Fruit fly (Drosophila melanogaster) whole organism, adult: ENCODE measurements around the gene CG16974.

Experiments
- CG11617 ChIP-seq: fragments of 200-800 bp; sonication (Bioruptor generic); optimal IDR thresholded peaks from 2 replicates; lab custom pipeline; 2017; ENCODE audit warnings: mild to moderate bottlenecking, missing biosample characterization, missing genetic modification reagents, missing genetic modification characterization
- CG12768 ChIP-seq: fragments of 200-800 bp; sonication (Bioruptor generic); optimal IDR thresholded peaks from 2 replicates; lab custom pipeline; 2017; ENCODE audit warnings: missing biosample characterization, missing genetic modification characterization, mild to moderate bottlenecking, moderate library complexity, missing genetic modification reagents
- CG14711 ChIP-seq: fragments of 200-800 bp; sonication (Bioruptor generic); optimal IDR thresholded peaks from 2 replicates; lab custom pipeline; 2018; ENCODE audit warnings: missing biosample characterization, mild to moderate bottlenecking, missing genetic modification characterization, moderate library complexity
- CG1620 ChIP-seq: fragments of 200-800 bp; sonication (Bioruptor generic); optimal IDR thresholded peaks from 2 replicates; lab custom pipeline; 2016; ENCODE audit warnings: missing biosample characterization, missing genetic modification characterization
- CG33017 ChIP-seq: fragments of 200-800 bp; sonication (Bioruptor generic); optimal IDR thresholded peaks from 2 replicates; lab custom pipeline; 2018; ENCODE audit warnings: missing biosample characterization, mild to moderate bottlenecking, missing genetic modification characterization, moderate library complexity
- CG5204 ChIP-seq: fragments of 200-800 bp; sonication (Bioruptor generic); optimal IDR thresholded peaks from 2 replicates; lab custom pipeline; 2016; ENCODE audit warnings: missing biosample characterization, missing genetic modification characterization
- CG7045 ChIP-seq: fragments of 200-800 bp; sonication (Bioruptor generic); optimal IDR thresholded peaks from 2 replicates; lab custom pipeline; 2017; ENCODE audit warnings: missing biosample characterization, mild to moderate bottlenecking, missing genetic modification characterization
- CG7101 ChIP-seq: fragments of 200-800 bp; sonication (Bioruptor generic); optimal IDR thresholded peaks from 2 replicates; lab custom pipeline; 2018; ENCODE audit warnings: missing biosample characterization, mild to moderate bottlenecking, missing genetic modification characterization, moderate library complexity
- Clk ChIP-seq: fragments of 200-800 bp; sonication (Bioruptor generic); optimal IDR thresholded peaks from 2 replicates; lab custom pipeline; 2017; ENCODE audit warnings: missing biosample characterization, missing genetic modification characterization
- Crg-1 ChIP-seq: fragments of 200-800 bp; sonication (Bioruptor generic); optimal IDR thresholded peaks from 2 replicates; lab custom pipeline; 2016; ENCODE audit warnings: missing biosample characterization, missing genetic modification characterization
- Hr96 ChIP-seq: fragments of 200-800 bp; sonication (Bioruptor generic); optimal IDR thresholded peaks from 2 replicates; lab custom pipeline; 2016; ENCODE audit warnings: missing biosample characterization, missing genetic modification characterization
- Mnt ChIP-seq: fragments of 200-800 bp; sonication (Bioruptor generic); optimal IDR thresholded peaks from 2 replicates; lab custom pipeline; 2016; ENCODE audit warnings: missing biosample characterization, mild to moderate bottlenecking, missing genetic modification characterization
- bab1 ChIP-seq: fragments of 200-800 bp; sonication (Bioruptor generic); optimal IDR thresholded peaks from 3 replicates; lab custom pipeline; 2019; ENCODE audit warnings: missing biosample characterization, mild to moderate bottlenecking, missing genetic modification characterization, moderate library complexity
- cic ChIP-seq: fragments of 200-800 bp; sonication (Bioruptor generic); optimal IDR thresholded peaks from 2 replicates; lab custom pipeline; 2017; ENCODE audit warnings: missing biosample characterization, mild to moderate bottlenecking, missing genetic modification characterization, moderate library complexity
- cnc ChIP-seq, 2 experiments: fragments of >200 bp; optimal IDR thresholded peaks; 2 replicates each; lab custom pipeline; 2017
- kay ChIP-seq: fragments of 200-800 bp; sonication (Bioruptor generic); peaks from one replicate; lab custom pipeline; 2016; ENCODE audit warnings: missing biosample characterization, missing genetic modification characterization, borderline replicate concordance
- ovo ChIP-seq: fragments of 200-800 bp; sonication (Bioruptor generic); optimal IDR thresholded peaks from 2 replicates; lab custom pipeline; 2016; ENCODE audit warnings: missing biosample characterization, missing genetic modification characterization
- pad ChIP-seq: fragments of 200-800 bp; sonication (Bioruptor generic); optimal IDR thresholded peaks from 3 replicates; lab custom pipeline; 2017; ENCODE audit warnings: missing biosample characterization, missing genetic modification characterization, mild to moderate bottlenecking, moderate library complexity, missing genetic modification reagents
- tj ChIP-seq: fragments of 200-800 bp; sonication (Bioruptor generic); optimal IDR thresholded peaks from 3 replicates; lab custom pipeline; 2017; ENCODE audit warnings: missing biosample characterization, mild to moderate bottlenecking, missing genetic modification characterization, moderate library complexity
- toe ChIP-seq: fragments of 200-800 bp; sonication (Bioruptor generic); optimal IDR thresholded peaks from 2 replicates; lab custom pipeline; 2016; ENCODE audit warnings: missing biosample characterization, missing genetic modification characterization

Gene CG16974

DNA sequence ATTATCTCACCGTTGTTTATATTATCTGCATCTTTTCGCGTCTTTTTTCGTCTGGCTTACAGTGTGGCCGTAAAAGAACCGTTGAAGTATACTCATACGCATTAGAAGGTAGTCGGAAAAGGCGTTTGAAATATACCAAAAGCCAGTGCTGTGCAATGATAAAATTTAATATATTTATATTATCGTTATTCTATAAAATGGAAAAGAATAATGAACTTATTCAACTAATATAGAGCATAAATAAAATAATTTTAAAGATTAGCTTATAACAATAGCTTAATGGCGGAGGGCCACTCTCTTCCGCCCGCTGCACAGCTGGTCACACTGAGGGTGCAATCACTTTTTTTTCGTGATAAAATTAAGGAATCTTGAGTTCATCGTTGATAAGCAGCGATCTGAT is at the start of gene CG16974, which contains the start of gene Edem2:
Gene CG16974, minus strand, starts transcription at position 86 of the 400 bp plus-strand sequence.
Gene Edem2, plus strand, starts transcription at position 308 of the 400 bp plus-strand sequence.
- TF ChIP-seq CG33017 (tag; lab: Kevin White, UChicago) (peak; percentile 77), CG5204 (no peak), kay (GFP tag; lab: Kevin White, UChicago) (no peak), cic (GFP tag; lab: Kevin White, UChicago) (peak; percentile 66), CG7101 (peak; percentile 88), bab1 (peak; percentile 86), CG7045 (GFP tag; lab: Kevin White, UChicago) (peak; percentile 77), CG1620 (GFP tag; lab: Kevin White, UChicago) (peak; percentile 79), pad (GFP tag; lab: Kevin White, UChicago) (peak; percentile 67), Crg-1 (GFP tag; lab: Kevin White, UChicago) (peak; percentile 65), tj (GFP tag; lab: Kevin White, UChicago) (peak; percentile 48), cnc (optimal IDR thresholded peaks at IDR 0.05; lab: Kevin White, UChicago) (no peak), CG11617 (GFP tag; lab: Kevin White, UChicago) (peak; percentile 72), toe (GFP tag; lab: Kevin White, UChicago) (no peak), CG14711 (peak; percentile 81), Hr96 (no peak), Mnt (GFP tag; lab: Kevin White, UChicago) (peak; percentile 75), Clk (GFP tag; lab: Kevin White, UChicago) (peak; percentile 11), CG12768 (GFP tag; lab: Kevin White, UChicago) (peak; percentile 59), ovo (GFP tag; lab: Kevin White, UChicago) (peak; percentile 68)

DNA sequence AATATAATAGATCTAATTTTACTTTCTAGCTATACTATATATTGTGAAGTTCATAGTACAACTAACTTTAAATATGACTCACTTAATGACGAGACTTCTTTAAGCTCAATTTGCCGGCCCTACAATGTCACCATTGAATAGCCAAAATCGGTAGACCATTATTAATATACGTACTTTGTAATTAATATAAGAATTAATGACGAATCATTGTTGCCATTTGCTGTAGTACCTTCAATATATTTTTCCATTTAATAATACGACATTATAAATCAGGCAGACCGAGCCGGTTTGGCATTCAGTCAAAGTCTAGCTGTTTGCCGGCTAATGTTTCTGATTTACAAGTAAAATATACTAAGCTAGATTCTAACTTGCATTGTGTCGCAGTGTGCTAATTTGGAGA is 47.9 kb upstream of the CG16974 start, which contains the start of gene Jhbp13:
Gene Jhbp13, plus strand, starts transcription at position 301 of the 400 bp plus-strand sequence.
- peak; percentile 45 for TF ChIP-seq kay (GFP tag; lab: Kevin White, UChicago)
- TF ChIP-seq cic (GFP tag; lab: Kevin White, UChicago) = no peak

DNA sequence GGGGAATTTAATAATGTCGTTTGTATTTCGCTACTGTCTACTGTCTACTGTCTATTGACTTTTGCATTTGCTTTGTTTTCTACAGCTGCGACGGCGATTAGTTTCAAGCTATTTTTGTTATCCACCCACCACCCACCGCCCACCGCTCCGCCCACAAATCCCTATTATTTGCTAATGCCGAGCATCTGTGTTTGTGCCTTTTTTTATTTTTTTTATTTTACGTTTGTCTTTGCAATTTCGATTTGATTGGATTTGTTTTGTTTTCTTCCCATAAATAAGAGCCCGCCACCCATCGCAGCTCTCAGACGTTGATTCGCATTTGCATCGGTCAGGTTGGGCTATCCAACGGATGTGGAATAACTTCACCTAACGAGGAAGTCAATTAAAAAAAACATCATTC is 44.4 kb upstream of the CG16974 start, which contains the start of gene Jhbp14:
Gene Jhbp14, plus strand, starts transcription at position 301 of the 400 bp plus-strand sequence.
- no peak for TF ChIP-seq CG33017 (tag; lab: Kevin White, UChicago)
- no peak for TF ChIP-seq Mnt (GFP tag; lab: Kevin White, UChicago)
- TF ChIP-seq cic (GFP tag; lab: Kevin White, UChicago) = no peak
- no peak for TF ChIP-seq CG5204
- no peak for TF ChIP-seq CG11617 (GFP tag; lab: Kevin White, UChicago)
- TF ChIP-seq CG1620 (GFP tag; lab: Kevin White, UChicago) = no peak
- no peak for TF ChIP-seq CG7101
- TF ChIP-seq CG12768 (GFP tag; lab: Kevin White, UChicago) = no peak
- no peak for TF ChIP-seq CG14711
- TF ChIP-seq Clk (GFP tag; lab: Kevin White, UChicago) = no peak
- no peak for TF ChIP-seq tj (GFP tag; lab: Kevin White, UChicago)
- TF ChIP-seq kay (GFP tag; lab: Kevin White, UChicago) = no peak

DNA sequence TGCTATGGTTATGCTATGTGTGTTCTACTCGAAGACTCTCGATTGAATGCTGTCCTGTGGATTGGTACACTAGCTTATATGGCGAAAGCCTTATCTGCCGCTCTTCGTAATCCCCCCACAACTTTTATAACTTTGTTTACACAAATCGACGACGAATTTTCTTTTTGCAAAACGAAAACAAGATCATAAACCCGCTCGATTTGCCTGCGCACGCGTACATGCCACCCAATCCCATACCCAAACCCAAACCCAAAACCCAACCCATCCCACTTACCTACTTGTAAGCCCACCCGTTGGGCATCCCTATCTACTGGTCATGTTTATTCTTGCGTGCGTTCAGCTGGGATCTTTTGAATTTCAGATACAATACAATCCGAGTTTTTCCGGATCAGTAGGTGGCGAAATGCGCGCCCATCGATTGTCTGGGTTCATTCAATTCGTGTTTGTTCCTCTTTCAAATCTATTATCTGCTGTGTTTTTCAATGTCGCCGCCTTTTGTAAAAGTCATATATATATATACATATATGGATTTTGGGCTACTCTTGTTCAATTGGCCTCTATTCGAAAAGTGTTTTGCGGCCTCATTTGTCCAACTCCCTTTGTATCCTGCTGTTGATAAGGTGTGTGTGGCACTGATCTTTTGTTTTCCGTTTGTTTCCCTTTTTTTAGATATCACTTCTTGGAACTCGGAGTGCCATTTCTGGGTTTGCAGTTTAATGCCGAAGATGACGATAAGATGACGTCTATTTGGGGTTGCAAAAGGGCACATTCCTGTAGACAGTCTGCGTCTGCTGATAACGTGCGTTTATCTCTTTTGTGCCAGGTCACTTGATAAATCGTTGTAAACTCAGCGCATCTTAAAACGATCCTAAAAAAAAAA is 43.1 kb upstream of the CG16974 start, which contains the start of gene Mabi:
Gene Mabi, minus strand, starts transcription at position 51 of the 880 bp plus-strand sequence.
- TF ChIP-seq CG5204 = no peak
- no peak for TF ChIP-seq kay (GFP tag; lab: Kevin White, UChicago)
- no peak for TF ChIP-seq CG11617 (GFP tag; lab: Kevin White, UChicago)
- TF ChIP-seq CG14711 = no peak
- TF ChIP-seq cnc (optimal IDR thresholded peaks at IDR 0.05; lab: Kevin White, UChicago) = no peak
- TF ChIP-seq CG33017 (tag; lab: Kevin White, UChicago) = no peak

DNA sequence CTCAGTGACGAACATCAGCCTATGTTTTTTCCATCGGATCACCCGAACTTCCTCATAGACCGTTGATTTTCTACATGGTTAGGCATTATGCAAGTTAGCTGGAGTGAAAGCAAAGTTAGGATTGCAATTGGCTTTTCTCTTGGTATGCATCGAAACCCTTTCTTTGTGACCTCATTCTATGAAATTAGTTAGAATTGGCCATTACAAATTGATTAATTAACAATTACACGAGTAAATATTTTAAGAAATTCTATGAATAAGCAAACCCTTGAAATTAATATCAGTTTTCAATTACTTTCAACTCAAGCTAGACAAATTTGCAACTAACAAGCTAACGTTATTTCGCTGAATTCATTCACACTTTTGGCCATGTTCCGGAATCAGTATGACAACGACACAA is 40.0 kb upstream of the CG16974 start, which contains the start of gene Prosalpha6T:
Gene Prosalpha6T, plus strand, starts transcription at position 301 of the 400 bp plus-strand sequence.
- peak; percentile 6 for TF ChIP-seq kay (GFP tag; lab: Kevin White, UChicago)
- no peak for TF ChIP-seq CG7101

DNA sequence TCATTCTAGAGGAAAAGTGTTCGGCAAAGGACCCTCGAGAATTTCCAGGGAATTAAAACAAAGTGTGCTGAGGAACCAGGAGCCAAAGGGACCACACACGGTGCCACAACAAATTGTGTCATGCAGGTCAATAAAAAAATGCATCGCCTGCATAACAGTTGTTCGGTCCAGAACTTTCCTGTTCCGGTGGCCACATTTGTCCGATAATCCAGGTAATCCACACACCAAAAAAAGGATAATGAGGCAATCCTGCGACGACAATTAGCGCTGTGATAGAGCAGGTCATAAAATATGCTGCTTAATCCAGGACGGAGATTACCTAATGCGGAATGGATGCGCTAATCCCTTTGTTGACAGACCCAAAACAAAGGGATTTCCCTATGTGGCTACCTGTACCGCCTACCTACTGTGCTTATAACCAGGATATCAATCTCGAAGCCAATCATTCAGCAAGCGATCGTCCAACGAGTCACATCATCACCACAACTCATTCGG is 37.7 kb upstream of the CG16974 start, which contains the start of gene CG16815:
Gene CG16815, plus strand, starts transcription at position 445 of the 495 bp plus-strand sequence.
- TF ChIP-seq tj (GFP tag; lab: Kevin White, UChicago) = no peak
- no peak for TF ChIP-seq Hr96
- TF ChIP-seq ovo (GFP tag; lab: Kevin White, UChicago) = no peak
- TF ChIP-seq Clk (GFP tag; lab: Kevin White, UChicago) = no peak
- TF ChIP-seq CG11617 (GFP tag; lab: Kevin White, UChicago) = no peak
- TF ChIP-seq cic (GFP tag; lab: Kevin White, UChicago) = no peak
- no peak for TF ChIP-seq toe (GFP tag; lab: Kevin White, UChicago)
- no peak for TF ChIP-seq cnc (optimal IDR thresholded peaks at IDR 0.05; lab: Kevin White, UChicago)
- no peak for TF ChIP-seq CG7101
- TF ChIP-seq CG33017 (tag; lab: Kevin White, UChicago) = no peak
- TF ChIP-seq Mnt (GFP tag; lab: Kevin White, UChicago) = no peak
